Worm (Caenorhabditis elegans) whole organism, L4 larva: Measurements from ENCODE around the gene cul-4.

Experiments used
- D1046.2 ChIP-seq: fragments of 200-800 bp; sonication (Bioruptor generic); IDR thresholded peaks from 2 replicates; pipeline ENCODE4 v1.3.6; 2022; ENCODE audit warnings: missing genetic modification characterization, missing compliant biosample characterization
- F49E8.2 ChIP-seq: sonication (generic microtip); optimal IDR thresholded peaks from 2 replicates; lab custom pipeline; 2016; ENCODE audit warnings: missing compliant biosample characterization, mild to moderate bottlenecking, missing genetic modification characterization, borderline replicate concordance
- T20F7.1 ChIP-seq: fragments of 200-800 bp; sonication (Bioruptor generic); optimal IDR thresholded peaks from 2 replicates; lab custom pipeline; 2018; ENCODE audit warnings: mild to moderate bottlenecking, missing genetic modification characterization, missing compliant biosample characterization
- T26A8.4 ChIP-seq: fragments of 200-800 bp; sonication (Bioruptor generic); IDR thresholded peaks from 2 replicates; pipeline ENCODE4 v1.3.6; 2022; ENCODE audit warnings: missing genetic modification characterization, missing compliant biosample characterization
- Y105C5A.15 ChIP-seq: fragments of 200-800 bp; sonication (Bioruptor generic); IDR thresholded peaks from 2 replicates; pipeline ENCODE4 v1.3.6; 2022; ENCODE audit warnings: missing genetic modification characterization, missing compliant biosample characterization
- Y5F2A.4 ChIP-seq: fragments of 200-800 bp; sonication (Bioruptor generic); optimal IDR thresholded peaks from 2 replicates; lab custom pipeline; 2018; ENCODE audit warnings: mild to moderate bottlenecking, missing genetic modification characterization, missing compliant biosample characterization
- ZK337.2 ChIP-seq: fragments of 200-800 bp; sonication (Bioruptor generic); IDR thresholded peaks from 2 replicates; pipeline ENCODE4 v1.3.6; 2022; ENCODE audit warnings: missing genetic modification reagents, missing genetic modification characterization, missing compliant biosample characterization
- ZK546.5 ChIP-seq, 2 experiments: sonication (generic microtip); optimal IDR thresholded peaks; 2 replicates each; lab custom pipeline; 2017; ENCODE audit warnings: missing biosample characterization in 2 of 2, missing genetic modification characterization in 2 of 2
- aha-1 ChIP-seq: fragments of 150-350 bp; peaks from one replicate; lab custom pipeline; 2014; ENCODE audit warnings: missing biosample characterization, missing genetic modification characterization
- ceh-82 ChIP-seq: sonication (generic microtip); optimal IDR thresholded peaks from 2 replicates; lab custom pipeline; 2017; ENCODE audit warnings: missing biosample characterization, missing genetic modification characterization
- cey-2 ChIP-seq: sonication (generic microtip); optimal IDR thresholded peaks from 3 replicates; lab custom pipeline; 2017; ENCODE audit warnings: missing genetic modification characterization, mild to moderate bottlenecking, missing compliant biosample characterization, antibody characterized with exemption, borderline replicate concordance; ENCODE audit not compliant: insufficient read depth
- daf-16 ChIP-seq, 3 experiments: sonication (generic microtip); optimal IDR thresholded peaks; 2 replicates each; lab custom pipeline; 2016 to 2017; ENCODE audit warnings: missing genetic modification characterization in 3 of 3, missing genetic modification reagents in 3 of 3, mild to moderate bottlenecking in 2 of 3, missing compliant biosample characterization in 2 of 3, missing biosample characterization in 1 of 3, moderate library complexity in 1 of 3
- daf-19 ChIP-seq: fragments of 200-800 bp; sonication (Bioruptor generic); conservative IDR thresholded peaks from 2 replicates; pipeline ENCODE4 v1.3.6; 2022; ENCODE audit warnings: missing genetic modification characterization, missing compliant biosample characterization
- dmd-6 ChIP-seq: fragments of 200-800 bp; sonication (Bioruptor generic); IDR thresholded peaks from 2 replicates; pipeline ENCODE4 v1.3.6; 2022; ENCODE audit warnings: missing genetic modification reagents, missing genetic modification characterization, missing compliant biosample characterization
- dve-1 ChIP-seq: sonication (generic microtip); optimal IDR thresholded peaks from 2 replicates; lab custom pipeline; 2017; ENCODE audit warnings: antibody characterized with exemption, mild to moderate bottlenecking, missing genetic modification characterization, missing compliant biosample characterization; ENCODE audit not compliant: insufficient read depth
- egl-43 ChIP-seq: fragments of 200-800 bp; sonication (Bioruptor generic); IDR thresholded peaks from 2 replicates; pipeline ENCODE4 v1.3.6; 2022; ENCODE audit warnings: missing genetic modification reagents, missing genetic modification characterization, missing compliant biosample characterization
- hlh-11 ChIP-seq: fragments of 200-800 bp; sonication (Bioruptor generic); optimal IDR thresholded peaks from 2 replicates; lab custom pipeline; 2018; ENCODE audit warnings: mild to moderate bottlenecking, missing genetic modification characterization, missing compliant biosample characterization
- hlh-30 ChIP-seq: sonication (generic microtip); optimal IDR thresholded peaks from 2 replicates; lab custom pipeline; 2017; ENCODE audit warnings: antibody characterized with exemption, mild to moderate bottlenecking, missing genetic modification characterization, missing compliant biosample characterization; ENCODE audit not compliant: insufficient read depth
- jun-1 ChIP-seq: fragments of 150-350 bp; optimal IDR thresholded peaks from 2 replicates; lab custom pipeline; 2014; ENCODE audit warnings: missing biosample characterization, missing genetic modification reagents, missing genetic modification characterization
- lim-7 ChIP-seq: fragments of 200-800 bp; sonication (Bioruptor generic); IDR thresholded peaks from 2 replicates; pipeline ENCODE4 v1.3.6; 2022; ENCODE audit warnings: missing genetic modification characterization, missing compliant biosample characterization
- lin-13 ChIP-seq: fragments of 150-350 bp; optimal IDR thresholded peaks from 2 replicates; lab custom pipeline; 2014; ENCODE audit warnings: missing biosample characterization, missing genetic modification reagents, missing genetic modification characterization
- lin-38 ChIP-seq: fragments of 200-800 bp; sonication (Bioruptor generic); IDR thresholded peaks from 2 replicates; pipeline ENCODE4 v1.3.6; 2022; ENCODE audit warnings: missing genetic modification reagents, missing genetic modification characterization, missing compliant biosample characterization
- lir-3 ChIP-seq: sonication (generic microtip); optimal IDR thresholded peaks from 2 replicates; lab custom pipeline; 2016; ENCODE audit warnings: mild to moderate bottlenecking, missing genetic modification characterization, missing compliant biosample characterization
- lsy-2 ChIP-seq, 2 experiments: fragments of 150-350 bp in 1 of 2; sonication (generic microtip) in 1 of 2; optimal IDR thresholded peaks; 2 replicates each; lab custom pipeline; 2014 to 2017; ENCODE audit warnings: missing biosample characterization in 2 of 2, missing genetic modification characterization in 2 of 2
- madf-9 ChIP-seq: fragments of 200-800 bp; sonication (Bioruptor generic); conservative IDR thresholded peaks from 2 replicates; pipeline ENCODE4 v1.3.6; 2022; ENCODE audit warnings: missing genetic modification reagents, missing genetic modification characterization, missing compliant biosample characterization
- mdl-1 ChIP-seq, 2 experiments: fragments of 150-350 bp in 1 of 2; sonication (generic microtip) in 1 of 2; optimal IDR thresholded peaks; 2 replicates each; lab custom pipeline; 2014 to 2017; ENCODE audit warnings: missing biosample characterization in 2 of 2, missing genetic modification characterization in 2 of 2
- mes-2 ChIP-seq: sonication (generic microtip); optimal IDR thresholded peaks from 2 replicates; lab custom pipeline; 2016; ENCODE audit warnings: missing genotype, mild to moderate bottlenecking, missing genetic modification characterization, missing compliant biosample characterization; ENCODE audit not compliant: poor library complexity, severe bottlenecking
- mxl-3 ChIP-seq: fragments of 200-800 bp; sonication (Bioruptor generic); optimal IDR thresholded peaks from 2 replicates; lab custom pipeline; 2018; ENCODE audit warnings: mild to moderate bottlenecking, missing genetic modification characterization, missing compliant biosample characterization
- nhr-28 ChIP-seq: fragments of 150-350 bp; optimal IDR thresholded peaks from 2 replicates; lab custom pipeline; 2014; ENCODE audit warnings: missing biosample characterization, missing genetic modification characterization
- nhr-41 ChIP-seq: fragments of 200-800 bp; sonication (Bioruptor generic); IDR thresholded peaks from 2 replicates; pipeline ENCODE4 v1.3.6; 2022; ENCODE audit warnings: missing genetic modification reagents, missing genetic modification characterization, missing compliant biosample characterization
- nhr-42 ChIP-seq: fragments of 200-800 bp; sonication (Bioruptor generic); IDR thresholded peaks from 2 replicates; pipeline ENCODE4 v1.3.6; 2022; ENCODE audit warnings: missing genetic modification characterization, missing compliant biosample characterization
- nhr-48 ChIP-seq: sonication (generic microtip); optimal IDR thresholded peaks from 2 replicates; lab custom pipeline; 2016; ENCODE audit warnings: mild to moderate bottlenecking, missing genetic modification characterization, missing compliant biosample characterization
- nhr-76 ChIP-seq: fragments of 150-350 bp; optimal IDR thresholded peaks from 2 replicates; lab custom pipeline; 2014; ENCODE audit warnings: missing biosample characterization, missing genetic modification characterization
- pha-4 ChIP-seq, 2 experiments: fragments of 150-350 bp in 1 of 2; fragments of 200-800 bp in 1 of 2; sonication (Bioruptor generic) in 1 of 2; IDR thresholded peaks in 1 of 2; optimal IDR thresholded peaks in 1 of 2; 2 replicates each; pipeline versions ENCODE4 v1.3.6 to Lab custom; 2014 to 2022; ENCODE audit warnings: missing genetic modification characterization in 2 of 2, missing genetic modification reagents in 2 of 2, missing biosample characterization in 1 of 2, missing compliant biosample characterization in 1 of 2
- pqm-1 ChIP-seq: sonication (generic microtip); optimal IDR thresholded peaks from 2 replicates; lab custom pipeline; 2017; ENCODE audit warnings: missing biosample characterization, missing genetic modification characterization
- saeg-2 ChIP-seq: fragments of 200-800 bp; sonication (Bioruptor generic); IDR thresholded peaks from 2 replicates; pipeline ENCODE4 v1.3.6; 2022; ENCODE audit warnings: missing genetic modification reagents, missing genetic modification characterization, missing compliant biosample characterization
- skn-1 ChIP-seq: fragments of 150-350 bp; optimal IDR thresholded peaks from 2 replicates; lab custom pipeline; 2014; ENCODE audit warnings: missing biosample characterization, missing genetic modification characterization
- spr-3 ChIP-seq: fragments of 200-800 bp; sonication (Bioruptor generic); optimal IDR thresholded peaks from 2 replicates; lab custom pipeline; 2018; ENCODE audit warnings: mild to moderate bottlenecking, missing genetic modification characterization, missing compliant biosample characterization
- tag-97 ChIP-seq: fragments of 200-800 bp; sonication (Bioruptor generic); IDR thresholded peaks from 2 replicates; pipeline ENCODE4 v1.3.6; 2022; ENCODE audit warnings: missing genetic modification characterization, missing compliant biosample characterization
- tra-1 ChIP-seq: fragments of 200-800 bp; sonication (Bioruptor generic); IDR thresholded peaks from 2 replicates; pipeline ENCODE4 v1.3.6; 2022; ENCODE audit warnings: missing genetic modification reagents, missing genetic modification characterization, missing compliant biosample characterization
- unc-62 ChIP-seq, 3 experiments: fragments of 150-350 bp in 1 of 3; sonication (generic microtip); optimal IDR thresholded peaks in 2 of 3; peaks in 1 of 3; 1 replicate in 1 of 3; 2 replicates in 2 of 3; lab custom pipeline; 2014 to 2017; ENCODE audit warnings: missing biosample characterization in 3 of 3, missing genetic modification characterization in 3 of 3, missing genetic modification reagents in 3 of 3, missing genotype in 1 of 3
- vab-7 ChIP-seq: fragments of 200-800 bp; sonication (Bioruptor generic); IDR thresholded peaks from 2 replicates; pipeline ENCODE4 v1.3.6; 2022; ENCODE audit warnings: missing genetic modification reagents, missing genetic modification characterization, missing compliant biosample characterization
- zip-2 ChIP-seq: fragments of 150-350 bp; optimal IDR thresholded peaks from 2 replicates; lab custom pipeline; 2014; ENCODE audit warnings: missing biosample characterization, missing genetic modification characterization

Gene cul-4

DNA sequence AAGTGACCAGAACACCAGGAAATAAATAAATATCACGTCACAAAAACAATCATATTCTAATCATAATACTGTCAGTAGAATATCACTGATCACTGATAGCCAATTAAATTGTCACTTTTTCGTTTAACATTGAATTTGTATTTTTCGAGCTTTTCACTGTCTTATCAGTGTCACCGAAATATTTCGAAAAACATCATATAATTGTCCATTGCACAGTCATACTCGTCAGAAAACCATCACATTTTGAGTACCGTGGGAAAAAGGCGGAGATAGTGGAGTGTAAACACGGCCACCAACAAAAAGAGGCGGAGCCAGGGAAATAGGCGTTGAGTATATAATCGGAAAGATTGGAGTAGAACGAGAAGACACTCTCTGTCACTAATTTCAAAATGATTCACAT lies 24.6 kb upstream of the cul-4 start (continued):
- TF ChIP-seq Y105C5A.15 (GFP tag; lab: Robert Waterston, UW): no peak
- no peak for TF ChIP-seq tag-97 (GFP tag; lab: Robert Waterston, UW)
- no peak for TF ChIP-seq nhr-41
- TF ChIP-seq spr-3: no peak
- no peak for TF ChIP-seq nhr-76 (tag; lab: Kevin White, UChicago)
- TF ChIP-seq tra-1 (GFP tag; lab: Robert Waterston, UW): peak; percentile 13; the same call in 1 of the 2 replicates
- no peak for TF ChIP-seq T20F7.1 (GFP tag; lab: Kevin White, UChicago)
- TF ChIP-seq pha-4 (GFP tag; IDR thresholded peaks at IDR 0.05; lab: Robert Waterston, UW): no peak
- TF ChIP-seq pha-4 (tag; optimal IDR thresholded peaks at IDR 0.05; lab: Kevin White, UChicago): no peak

DNA sequence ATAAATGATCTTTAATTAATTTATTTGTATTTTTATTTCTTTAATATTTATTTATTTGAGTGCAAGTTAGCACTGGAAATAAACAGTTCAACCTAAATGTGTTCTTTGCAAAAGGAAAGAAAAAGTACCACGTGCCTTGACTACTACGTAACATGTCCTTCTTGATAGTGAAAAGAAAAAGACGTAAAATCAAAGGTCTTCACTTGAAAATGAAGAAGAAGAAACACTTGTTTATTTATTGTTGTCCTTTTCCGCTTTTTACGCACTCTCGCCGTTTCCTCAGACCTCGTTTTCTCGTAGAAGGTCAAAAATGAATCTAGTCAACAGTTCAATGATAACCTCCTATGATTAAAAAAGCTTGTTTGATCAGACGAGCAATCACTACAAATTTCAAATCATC lies 24.0 kb upstream of the cul-4 start:
- TF ChIP-seq nhr-28 (tag; lab: Kevin White, UChicago) (peak; percentile 56), hlh-11 (peak; percentile 3), ZK337.2 (GFP tag; lab: Robert Waterston, UW) (no peak), skn-1 (no peak), T26A8.4 (no peak), daf-16 (GFP tag; optimal IDR thresholded peaks at IDR 0.05; lab: Kevin White, UChicago) (no peak), daf-16 (tag; optimal IDR thresholded peaks at IDR 0.05; lab: Kevin White, UChicago) (peak; percentile 39), lsy-2 (tag; optimal IDR thresholded peaks at IDR 0.05; lab: Kevin White, UChicago) (peak in 1 of 2 experiments; percentile 16), dve-1 (tag; lab: Kevin White, UChicago) (peak; percentile 26), Y5F2A.4 (no peak), hlh-30 (tag; lab: Kevin White, UChicago) (peak; percentile 38), F49E8.2 (tag; lab: Kevin White, UChicago) (no peak), saeg-2 (GFP tag; lab: Robert Waterston, UW) (no peak), cey-2 (no peak), mdl-1 (tag; optimal IDR thresholded peaks at IDR 0.05; lab: Kevin White, UChicago) (peak in 1 of 2 experiments; percentile 23), lin-38 (GFP tag; lab: Robert Waterston, UW) (no peak)

DNA sequence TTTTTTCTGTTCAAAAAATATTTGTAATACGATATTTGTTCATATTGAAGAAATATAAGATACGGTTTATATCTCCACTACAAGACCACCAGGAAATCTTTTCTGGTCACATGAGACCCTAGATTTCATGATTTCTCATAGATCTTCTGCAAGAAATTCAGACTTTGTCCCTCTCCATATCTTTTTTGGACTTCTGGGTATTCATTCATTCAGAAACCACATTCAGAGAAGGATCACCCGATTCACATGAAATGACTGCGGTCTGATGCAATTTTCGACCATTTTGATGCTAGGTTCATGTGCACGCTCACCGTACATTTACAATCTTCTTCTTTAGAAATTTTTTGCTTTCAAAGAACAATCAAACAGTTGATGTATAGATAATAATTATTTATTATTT lies 22.1 kb upstream of the cul-4 start:
- TF ChIP-seq madf-9 (GFP tag; lab: Robert Waterston, UW) (no peak), nhr-28 (tag; lab: Kevin White, UChicago) (peak; percentile 73), hlh-11 (peak; percentile 51), ceh-82 (tag; lab: Kevin White, UChicago) (no peak), lim-7 (GFP tag; lab: Robert Waterston, UW) (no peak), vab-7 (GFP tag; lab: Robert Waterston, UW) (no peak), ZK546.5 (tag; optimal IDR thresholded peaks at IDR 0.05; lab: Kevin White, UChicago) (no peak), jun-1 (no peak), unc-62 (GFP tag; optimal IDR thresholded peaks at IDR 0.05 in 1 of 2; lab: Kevin White, UChicago) (peak in 1 of 2 experiments; percentile 63), unc-62 (tag; optimal IDR thresholded peaks at IDR 0.05; lab: Kevin White, UChicago) (no peak), mdl-1 (tag; optimal IDR thresholded peaks at IDR 0.05; lab: Kevin White, UChicago) (peak in 1 of 2 experiments; percentile 67), hlh-30 (tag; lab: Kevin White, UChicago) (peak; percentile 38), lin-13 (GFP tag; lab: Kevin White, UChicago) (no peak)

DNA sequence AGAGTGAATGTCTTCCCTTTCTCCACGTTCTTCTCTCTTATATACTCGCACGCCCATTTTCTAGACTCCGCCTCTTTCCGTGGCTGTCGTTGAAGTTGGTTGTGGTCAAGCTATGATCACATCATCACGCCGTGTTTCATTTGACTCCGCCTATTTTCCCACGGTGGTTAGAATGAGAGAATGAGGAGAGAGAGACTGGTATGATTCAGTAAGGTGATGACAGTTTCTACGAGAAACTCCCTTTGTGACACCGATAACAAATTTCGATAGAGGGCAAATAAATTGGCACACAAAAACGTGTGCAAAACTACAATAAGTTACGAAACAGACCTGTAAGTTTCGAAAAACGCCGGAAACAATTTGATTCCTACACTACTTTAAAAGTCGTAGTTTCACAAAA lies 21.3 kb upstream of the cul-4 start:
- TF ChIP-seq zip-2 (tag; lab: Kevin White, UChicago) (no peak), nhr-42 (GFP tag; lab: Robert Waterston, UW) (no peak), aha-1 (tag; lab: Kevin White, UChicago) (no peak), daf-19 (GFP tag; lab: Robert Waterston, UW) (no peak), mxl-3 (peak; percentile 29), unc-62 (GFP tag; optimal IDR thresholded peaks at IDR 0.05 in 1 of 2; lab: Kevin White, UChicago) (peak in 1 of 2 experiments; percentile 59), unc-62 (tag; optimal IDR thresholded peaks at IDR 0.05; lab: Kevin White, UChicago) (no peak), dmd-6 (peak; percentile 65), hlh-30 (tag; lab: Kevin White, UChicago) (peak; percentile 46), nhr-41 (no peak), D1046.2 (GFP tag; lab: Robert Waterston, UW) (no peak), hlh-11 (peak; percentile 36), F49E8.2 (tag; lab: Kevin White, UChicago) (no peak), pqm-1 (tag; lab: Kevin White, UChicago) (peak; percentile 21), lir-3 (tag; lab: Kevin White, UChicago) (no peak), jun-1 (no peak), mes-2 (tag; lab: Kevin White, UChicago) (no peak), nhr-48 (no peak), egl-43 (GFP tag; lab: Robert Waterston, UW) (no peak), mdl-1 (tag; optimal IDR thresholded peaks at IDR 0.05; lab: Kevin White, UChicago) (peak in 1 of 2 experiments; percentile 38)
